Worm (Caenorhabditis elegans) whole organism, L3 larva: ENCODE results near the gene nsph-4.1.
"Not testable (repeated sequence)": the region's sequence is repeated elsewhere in the genome, so short reads cannot be mapped to it uniquely, and the experiment has no call there.

Experiments
- R02D3.7 ChIP-seq: fragments of 150-350 bp; optimal IDR thresholded peaks from 2 replicates; lab custom pipeline; 2014; ENCODE audit warnings: missing biosample characterization, missing genetic modification characterization
- ZK546.5 ChIP-seq: sonication (generic microtip); optimal IDR thresholded peaks from 2 replicates; lab custom pipeline; 2017; ENCODE audit warnings: missing biosample characterization, missing genetic modification characterization
- aly-2 ChIP-seq: fragments of 150-350 bp; optimal IDR thresholded peaks from 2 replicates; lab custom pipeline; 2014; ENCODE audit warnings: missing biosample characterization, missing genetic modification characterization
- ama-1 ChIP-seq: fragments of 150-350 bp; optimal IDR thresholded peaks from 2 replicates; lab custom pipeline; 2018
- ceh-9 ChIP-seq: sonication (generic microtip); optimal IDR thresholded peaks from 2 replicates; lab custom pipeline; 2018; ENCODE audit warnings: missing biosample characterization, missing genetic modification characterization
- egl-27 ChIP-seq: sonication (generic microtip); optimal IDR thresholded peaks from 4 replicates; lab custom pipeline; 2017; ENCODE audit warnings: missing biosample characterization, missing genetic modification reagents, missing genetic modification characterization
- egl-5 ChIP-seq: fragments of 150-350 bp; optimal IDR thresholded peaks from 2 replicates; lab custom pipeline; 2017; ENCODE audit warnings: missing biosample characterization, missing genetic modification reagents, missing genetic modification characterization, inconsistent platforms
- elt-1 ChIP-seq: fragments of 150-350 bp; optimal IDR thresholded peaks from 2 replicates; lab custom pipeline; 2014; ENCODE audit warnings: missing biosample characterization, missing genetic modification characterization
- elt-2 ChIP-seq: sonication (generic microtip); optimal IDR thresholded peaks from 2 replicates; lab custom pipeline; 2016; ENCODE audit warnings: missing genetic modification reagents, mild to moderate bottlenecking, missing genetic modification characterization, missing compliant biosample characterization
- elt-3 ChIP-seq, 3 experiments: fragments of 150-350 bp in 1 of 3; sonication (generic microtip) in 2 of 3; optimal IDR thresholded peaks; 2 replicates in 2 of 3; 4 replicates in 1 of 3; lab custom pipeline; 2014 to 2017; ENCODE audit warnings: missing biosample characterization in 3 of 3, missing genetic modification characterization in 3 of 3
- eor-1 ChIP-seq, 2 experiments: fragments of 150-350 bp; optimal IDR thresholded peaks; 2 replicates each; lab custom pipeline; 2014 to 2018; ENCODE audit warnings: missing biosample characterization in 2 of 2, missing genetic modification characterization in 2 of 2
- fkh-10 ChIP-seq: sonication (generic microtip); optimal IDR thresholded peaks from 2 replicates; lab custom pipeline; 2017; ENCODE audit warnings: missing biosample characterization, missing genetic modification reagents, missing genetic modification characterization
- fos-1 ChIP-seq: fragments of 150-350 bp; optimal IDR thresholded peaks from 2 replicates; lab custom pipeline; 2014; ENCODE audit warnings: missing biosample characterization, missing genetic modification characterization
- hmg-11 ChIP-seq: sonication (generic microtip); optimal IDR thresholded peaks from 2 replicates; lab custom pipeline; 2016; ENCODE audit warnings: missing genetic modification characterization, missing compliant biosample characterization
- jun-1 ChIP-seq: fragments of 150-350 bp; optimal IDR thresholded peaks from 2 replicates; lab custom pipeline; 2014; ENCODE audit warnings: missing biosample characterization, missing genetic modification reagents, missing genetic modification characterization
- lin-15B ChIP-seq: fragments of 150-350 bp; optimal IDR thresholded peaks from 2 replicates; lab custom pipeline; 2014; ENCODE audit warnings: missing biosample characterization, missing genetic modification characterization
- lin-39 ChIP-seq: fragments of 150-350 bp; optimal IDR thresholded peaks from 2 replicates; lab custom pipeline; 2018; ENCODE audit warnings: missing biosample characterization, missing genetic modification reagents, missing genetic modification characterization
- mdl-1 ChIP-seq: fragments of 150-350 bp; optimal IDR thresholded peaks from 2 replicates; lab custom pipeline; 2014; ENCODE audit warnings: missing biosample characterization, missing genetic modification characterization
- mml-1 ChIP-seq: fragments of 150-350 bp; sonication (generic microtip); optimal IDR thresholded peaks from 3 replicates; lab custom pipeline; 2014; ENCODE audit warnings: missing biosample characterization, missing genetic modification characterization
- nfya-1 ChIP-seq: sonication (generic microtip); optimal IDR thresholded peaks from 2 replicates; lab custom pipeline; 2017; ENCODE audit warnings: missing genetic modification characterization, mild to moderate bottlenecking, missing compliant biosample characterization, antibody characterized with exemption, moderate library complexity; ENCODE audit not compliant: insufficient read depth
- nhr-11 ChIP-seq: fragments of 150-350 bp; optimal IDR thresholded peaks from 2 replicates; lab custom pipeline; 2014; ENCODE audit warnings: missing biosample characterization, missing genetic modification characterization
- nhr-23 ChIP-seq: fragments of 150-350 bp; optimal IDR thresholded peaks from 2 replicates; lab custom pipeline; 2014; ENCODE audit warnings: missing biosample characterization, missing genetic modification reagents, missing genetic modification characterization
- nhr-237 ChIP-seq: fragments of 150-350 bp; optimal IDR thresholded peaks from 2 replicates; lab custom pipeline; 2014; ENCODE audit warnings: missing biosample characterization, missing genetic modification characterization
- nhr-25 ChIP-seq: sonication (generic microtip); optimal IDR thresholded peaks from 2 replicates; lab custom pipeline; 2017; ENCODE audit warnings: missing biosample characterization, missing genetic modification characterization
- nhr-28 ChIP-seq: fragments of 150-350 bp; optimal IDR thresholded peaks from 2 replicates; lab custom pipeline; 2014; ENCODE audit warnings: missing biosample characterization, missing genetic modification characterization
- nhr-43 ChIP-seq: sonication (generic microtip); optimal IDR thresholded peaks from 2 replicates; lab custom pipeline; 2016; ENCODE audit warnings: mild to moderate bottlenecking, missing genetic modification characterization, missing compliant biosample characterization; ENCODE audit not compliant: poor library complexity, severe bottlenecking
- nhr-67 ChIP-seq: fragments of 150-350 bp; optimal IDR thresholded peaks from 2 replicates; lab custom pipeline; 2014; ENCODE audit warnings: missing biosample characterization, missing genetic modification characterization
- nhr-77 ChIP-seq: fragments of 150-350 bp; optimal IDR thresholded peaks from 2 replicates; lab custom pipeline; 2014; ENCODE audit warnings: missing biosample characterization, missing genetic modification characterization
- pqm-1 ChIP-seq: fragments of 150-350 bp; optimal IDR thresholded peaks from 2 replicates; lab custom pipeline; 2017; ENCODE audit warnings: missing biosample characterization, missing genetic modification characterization, inconsistent platforms
- sea-2 ChIP-seq: fragments of 150-350 bp; sonication (generic microtip); optimal IDR thresholded peaks from 4 replicates; lab custom pipeline; 2014; ENCODE audit warnings: missing biosample characterization, missing genetic modification reagents, missing genetic modification characterization
- skn-1 ChIP-seq: fragments of 150-350 bp; optimal IDR thresholded peaks from 2 replicates; lab custom pipeline; 2014; ENCODE audit warnings: missing biosample characterization, missing genetic modification characterization
- tbx-2 ChIP-seq: sonication (generic microtip); optimal IDR thresholded peaks from 2 replicates; lab custom pipeline; 2016; ENCODE audit warnings: mild to moderate bottlenecking, missing genetic modification characterization, missing compliant biosample characterization
- unc-39 ChIP-seq: sonication (generic microtip); optimal IDR thresholded peaks from 4 replicates; lab custom pipeline; 2017; ENCODE audit warnings: missing biosample characterization, missing genetic modification characterization
- unc-62 ChIP-seq: fragments of 150-350 bp; sonication (generic microtip); optimal IDR thresholded peaks from 4 replicates; lab custom pipeline; 2014; ENCODE audit warnings: missing biosample characterization, missing genetic modification reagents, missing genetic modification characterization
- ztf-11 ChIP-seq: fragments of 150-350 bp; optimal IDR thresholded peaks from 2 replicates; lab custom pipeline; 2014; ENCODE audit warnings: missing biosample characterization, missing genetic modification characterization
- ztf-4 ChIP-seq: fragments of 150-350 bp; optimal IDR thresholded peaks from 2 replicates; lab custom pipeline; 2014; ENCODE audit warnings: missing biosample characterization, missing genetic modification characterization

nsph-4.1 gene

DNA sequence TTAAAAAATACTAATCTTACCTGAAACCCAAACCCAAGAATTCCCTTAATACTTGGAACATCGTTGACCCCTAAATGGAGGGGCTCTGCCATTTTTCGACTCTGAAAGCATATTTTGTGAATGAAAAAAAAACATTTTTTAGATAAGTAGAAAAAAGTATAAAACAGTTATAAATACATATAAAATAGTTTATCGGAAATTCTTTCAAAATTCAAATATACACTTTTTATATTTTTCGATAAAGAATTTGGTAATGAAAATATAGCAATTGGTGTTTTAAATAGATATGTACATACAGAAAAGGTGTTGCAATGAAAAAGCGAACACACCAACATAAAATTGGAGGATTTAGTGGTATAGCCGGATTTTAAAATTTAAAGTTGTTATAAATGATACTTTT is 11.6 kb upstream of the nsph-4.1 start, which contains the start of gene Y59E9AL.4:
Gene Y59E9AL.4, minus strand, starts transcription at position 101 of the 400 bp plus-strand sequence.
- no peak for TF ChIP-seq elt-2
- TF ChIP-seq nhr-77 (tag; lab: Kevin White, UChicago), result no peak
- TF ChIP-seq hmg-11 (tag; lab: Kevin White, UChicago), result no peak
- no peak for TF ChIP-seq jun-1
- TF ChIP-seq nhr-25 (tag; lab: Kevin White, UChicago), result no peak
- no peak for TF ChIP-seq aly-2
- TF ChIP-seq ztf-11, result no peak
- no peak for TF ChIP-seq egl-27 (tag; lab: Kevin White, UChicago)
- no peak for TF ChIP-seq nhr-43 (tag; lab: Kevin White, UChicago)
- TF ChIP-seq unc-39 (tag; lab: Kevin White, UChicago), result no peak
- TF ChIP-seq elt-1 (tag; lab: Kevin White, UChicago), result no peak
- TF ChIP-seq ztf-4, result no peak

DNA sequence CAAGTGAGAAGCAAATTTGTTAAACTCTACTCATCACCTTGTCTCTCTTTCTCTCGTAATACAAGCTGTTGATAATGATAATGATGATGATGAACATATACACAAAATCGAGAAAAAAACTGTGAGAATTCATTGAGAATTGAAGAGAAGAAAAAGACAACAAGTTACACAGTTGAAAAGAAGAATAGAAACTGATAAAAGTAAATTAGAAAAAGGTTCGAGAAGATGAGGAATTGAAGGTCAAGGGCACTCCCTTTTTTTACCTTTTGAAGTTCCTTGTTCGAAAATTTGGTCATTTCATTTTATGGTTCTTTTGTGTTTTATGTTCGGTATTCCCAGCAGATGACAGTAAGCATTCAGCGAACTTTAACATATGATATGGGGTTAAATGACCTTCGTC is 10.3 kb upstream of the nsph-4.1 start:
- TF ChIP-seq ztf-4, result no peak
- peak; percentile 66 for TF ChIP-seq nhr-25 (tag; lab: Kevin White, UChicago)
- peak; percentile 82 for TF ChIP-seq nhr-23 (tag; lab: Kevin White, UChicago)

DNA sequence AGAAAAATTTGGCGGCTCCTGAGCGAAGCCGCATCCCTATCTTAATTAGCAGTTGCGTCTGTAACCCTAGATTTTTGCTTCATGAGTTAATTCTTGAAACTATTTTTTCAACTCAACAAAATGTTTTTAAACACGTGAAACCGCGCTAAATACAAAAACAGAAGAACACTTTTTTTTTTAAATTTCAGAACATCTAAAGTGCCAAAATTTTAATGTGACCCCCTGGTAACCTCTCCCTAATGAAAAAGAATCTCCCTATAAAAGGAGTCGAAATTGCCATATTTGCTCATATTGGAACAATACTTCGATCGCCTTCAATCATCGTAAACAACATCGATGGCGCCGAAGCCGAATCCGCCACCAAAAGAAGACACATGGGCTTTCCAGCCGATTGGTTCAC is 8.2 kb upstream of the nsph-4.1 start, which contains the start of gene nsph-4.2:
Gene nsph-4.2, plus strand, starts transcription at position 301 of the 400 bp plus-strand sequence.
- not testable (repeated sequence) for TF ChIP-seq aly-2; egl-27 (tag; lab: Kevin White, UChicago); lin-15B (tag; lab: Kevin White, UChicago)
- TF ChIP-seq, all 47 proteins: peak for 0; not testable (repeated sequence) for 47

DNA sequence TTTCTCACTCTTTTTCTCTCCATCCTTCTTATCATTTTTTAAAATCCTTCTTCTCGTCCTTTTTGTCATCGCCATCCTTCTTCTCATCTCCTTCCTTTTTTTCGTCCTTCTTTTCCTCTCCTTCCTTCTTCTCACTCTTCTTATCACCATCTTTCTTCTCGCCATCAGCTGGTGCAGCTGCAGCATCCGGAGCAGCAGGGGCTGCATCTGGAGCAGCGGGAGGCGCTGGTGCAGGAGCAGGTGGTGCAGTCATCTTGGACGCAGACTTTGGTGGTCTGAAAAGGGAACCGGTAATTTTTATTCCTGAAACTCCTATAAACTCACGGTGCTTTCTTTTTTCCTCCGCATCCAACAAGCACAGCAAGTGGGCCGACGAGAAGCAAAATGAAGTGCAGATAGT is 4.9 kb upstream of the nsph-4.1 start:
- TF ChIP-seq egl-27 (tag; lab: Kevin White, UChicago), result no peak
- TF ChIP-seq nhr-28 (tag; lab: Kevin White, UChicago), result no peak
- no peak for TF ChIP-seq nhr-67 (tag; lab: Kevin White, UChicago)
- no peak for TF ChIP-seq ztf-4

DNA sequence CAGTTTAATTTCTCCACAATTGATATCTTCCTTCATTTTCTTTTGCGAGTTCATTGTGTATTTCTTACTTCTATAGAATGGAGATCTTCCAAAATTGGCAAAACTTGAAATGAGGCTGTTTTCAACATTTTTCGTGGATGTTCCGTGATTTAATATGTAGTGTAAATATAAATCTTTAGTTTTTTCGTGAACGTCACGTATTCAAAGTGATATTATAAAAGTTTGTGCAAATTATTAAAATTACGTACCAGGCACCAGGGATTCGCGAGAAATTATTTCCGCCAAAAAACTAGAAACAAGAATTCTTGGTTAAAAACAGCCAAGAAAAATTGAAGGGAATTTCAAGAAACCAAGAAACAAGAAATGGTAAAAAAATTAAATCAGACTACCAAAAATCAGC is 2.4 kb upstream of the nsph-4.1 start, which contains the start of gene Y59E9AL.8:
Gene Y59E9AL.8, minus strand, starts transcription at position 101 of the 400 bp plus-strand sequence.
- TF ChIP-seq fos-1 (tag; lab: Kevin White, UChicago), result no peak
- TF ChIP-seq pqm-1 (tag; lab: Kevin White, UChicago), result no peak
- no peak for TF ChIP-seq nhr-11
- TF ChIP-seq egl-5 (tag; lab: Kevin White, UChicago), result no peak
- TF ChIP-seq lin-15B (tag; lab: Kevin White, UChicago), result no peak
- no peak for TF ChIP-seq nfya-1 (tag; lab: Kevin White, UChicago)
- no peak for TF ChIP-seq egl-27 (tag; lab: Kevin White, UChicago)
- TF ChIP-seq skn-1 (tag; lab: Kevin White, UChicago), result no peak
- TF ChIP-seq ama-1, result no peak
- no peak for TF ChIP-seq nhr-28 (tag; lab: Kevin White, UChicago)
- TF ChIP-seq jun-1, result no peak
- TF ChIP-seq unc-62 (GFP tag; lab: Kevin White, UChicago), result no peak
- no peak for TF ChIP-seq elt-3 (tag; optimal IDR thresholded peaks at IDR 0.05; lab: Kevin White, UChicago)
- no peak for TF ChIP-seq nhr-77 (tag; lab: Kevin White, UChicago)
- no peak for TF ChIP-seq nhr-237 (tag; lab: Kevin White, UChicago)
- no peak for TF ChIP-seq nhr-43 (tag; lab: Kevin White, UChicago)
- no peak for TF ChIP-seq ztf-4
- no peak for TF ChIP-seq ZK546.5 (tag; lab: Kevin White, UChicago)

DNA sequence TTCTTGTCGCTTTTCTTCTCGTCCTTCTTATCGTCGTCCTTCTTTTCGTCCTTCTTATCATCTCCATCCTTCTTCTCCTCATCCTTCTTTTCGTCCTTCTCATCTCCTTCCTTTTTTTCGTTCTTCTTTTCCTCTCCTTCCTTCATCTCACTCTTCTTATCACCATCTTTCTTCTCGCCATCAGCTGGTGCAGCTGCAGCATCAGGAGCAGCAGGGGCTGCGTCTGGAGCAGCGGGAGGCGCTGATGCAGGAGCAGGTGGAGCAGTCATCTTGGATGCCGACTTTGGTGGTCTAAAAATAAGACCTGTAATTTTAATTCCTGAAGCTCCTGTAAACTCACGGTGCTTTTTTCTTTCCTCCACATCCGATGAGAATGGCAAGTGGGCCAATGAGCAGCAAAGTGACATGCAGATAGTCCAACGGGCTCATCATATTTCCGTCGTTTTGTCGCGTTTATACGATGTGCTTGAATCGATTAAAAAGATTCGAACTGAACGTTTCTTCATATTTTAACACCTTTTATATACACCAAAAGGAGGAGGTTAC is 1.3 kb upstream of the nsph-4.1 start, which contains the start of gene cylc-1:
Gene cylc-1, minus strand, starts transcription at position 496 of the 546 bp plus-strand sequence.
- not testable (repeated sequence) for TF ChIP-seq lin-39 (tag; lab: Kevin White, UChicago); lin-15B (tag; lab: Kevin White, UChicago); ztf-11
- TF ChIP-seq, all 47 proteins: peak for 0; not testable (repeated sequence) for 47

DNA sequence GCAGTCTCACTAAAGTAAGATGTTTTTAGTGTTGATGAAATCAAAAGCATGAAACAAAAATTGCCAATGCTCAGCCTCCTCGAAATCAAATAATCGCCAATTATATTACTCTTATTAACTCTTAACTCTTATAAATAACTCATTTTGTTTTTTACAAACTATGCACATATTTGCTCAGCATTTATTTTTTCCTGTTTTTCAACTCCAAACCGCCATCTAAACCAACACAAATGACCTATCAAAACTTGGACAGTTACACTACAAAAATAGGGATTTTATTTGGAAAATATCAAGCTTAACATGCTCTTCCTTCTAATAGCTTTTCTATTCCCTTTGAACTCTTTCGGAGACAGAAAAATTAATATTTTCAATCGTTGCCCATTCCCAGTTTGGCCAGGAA is 2.0 kb downstream of the nsph-4.1 start, which contains the start of gene thn-6:
Gene thn-6, plus strand, starts transcription at position 301 of the 400 bp plus-strand sequence.
- TF ChIP-seq elt-1 (tag; lab: Kevin White, UChicago) (no peak), hmg-11 (tag; lab: Kevin White, UChicago) (no peak), unc-62 (GFP tag; lab: Kevin White, UChicago) (no peak), fkh-10 (GFP tag; lab: Kevin White, UChicago) (no peak), sea-2 (GFP tag; lab: Kevin White, UChicago) (no peak), nhr-23 (tag; lab: Kevin White, UChicago) (no peak), ceh-9 (no peak), tbx-2 (tag; lab: Kevin White, UChicago) (no peak), eor-1 (tag; optimal IDR thresholded peaks at IDR 0.05; lab: Kevin White, UChicago) (no peak), mml-1 (tag; lab: Kevin White, UChicago) (no peak), ZK546.5 (tag; lab: Kevin White, UChicago) (no peak), R02D3.7 (tag; lab: Kevin White, UChicago) (no peak), nhr-43 (tag; lab: Kevin White, UChicago) (no peak), mdl-1 (no peak), aly-2 (no peak)
